Worm (Caenorhabditis elegans) whole organism, L1 larva: Measurements from ENCODE around the gene R03D7.15.

Experiments
- ceh-82 ChIP-seq, 3 experiments: fragments of 150-350 bp in 1 of 3; sonication (generic microtip) in 2 of 3; optimal IDR thresholded peaks; 2 replicates each; lab custom pipeline; 2014 to 2017; ENCODE audit warnings: missing biosample characterization in 3 of 3, missing genetic modification characterization in 3 of 3
- egl-13 ChIP-seq: sonication (generic microtip); optimal IDR thresholded peaks from 2 replicates; lab custom pipeline; 2016; ENCODE audit warnings: missing genotype, missing genetic modification reagents, missing genetic modification characterization, missing compliant biosample characterization
- egl-27 ChIP-seq, 2 experiments: fragments of 150-350 bp in 1 of 2; sonication (generic microtip); optimal IDR thresholded peaks; 3 replicates each; lab custom pipeline; 2017 to 2018; ENCODE audit warnings: missing biosample characterization in 2 of 2, missing genetic modification characterization in 2 of 2, missing genetic modification reagents in 2 of 2
- fos-1 ChIP-seq: fragments of 150-350 bp; optimal IDR thresholded peaks from 2 replicates; lab custom pipeline; 2014; ENCODE audit warnings: missing biosample characterization, missing genetic modification characterization
- grh-1 ChIP-seq: fragments of 200-800 bp; sonication (Bioruptor generic); IDR thresholded peaks from 2 replicates; pipeline ENCODE4 v1.3.6; 2022; ENCODE audit warnings: missing genetic modification reagents, missing genetic modification characterization, missing compliant biosample characterization
- lin-39 ChIP-seq: fragments of 150-350 bp; optimal IDR thresholded peaks from 2 replicates; lab custom pipeline; 2014; ENCODE audit warnings: missing biosample characterization, missing genetic modification reagents, missing genetic modification characterization
- mdl-1 ChIP-seq, 2 experiments: fragments of 150-350 bp; optimal IDR thresholded peaks; 2 replicates each; lab custom pipeline; 2014 to 2017; ENCODE audit warnings: missing biosample characterization in 2 of 2, missing genetic modification characterization in 2 of 2, inconsistent platforms in 1 of 2
- nhr-20 ChIP-seq: sonication (generic microtip); optimal IDR thresholded peaks from 2 replicates; lab custom pipeline; 2016; ENCODE audit warnings: mild to moderate bottlenecking, missing genetic modification characterization, missing compliant biosample characterization
- pag-3 ChIP-seq: sonication (generic microtip); optimal IDR thresholded peaks from 2 replicates; lab custom pipeline; 2017; ENCODE audit warnings: missing genetic modification characterization, mild to moderate bottlenecking, missing compliant biosample characterization, antibody characterized with exemption, borderline replicate concordance; ENCODE audit not compliant: insufficient read depth
- pqm-1 ChIP-seq: sonication (generic microtip); optimal IDR thresholded peaks from 3 replicates; lab custom pipeline; 2017; ENCODE audit warnings: missing biosample characterization, missing genetic modification characterization
- snpc-4 ChIP-seq: fragments of 150-350 bp; optimal IDR thresholded peaks from 2 replicates; lab custom pipeline; 2014; ENCODE audit warnings: missing biosample characterization, missing genetic modification characterization
- vab-15 ChIP-seq: sonication (generic microtip); optimal IDR thresholded peaks from 2 replicates; lab custom pipeline; 2017; ENCODE audit warnings: missing genotype, mild to moderate bottlenecking, missing genetic modification characterization, missing compliant biosample characterization
- ztf-11 ChIP-seq, 2 experiments: sonication (generic microtip); optimal IDR thresholded peaks; 2 replicates each; lab custom pipeline; 2016 to 2017; ENCODE audit warnings: missing genetic modification characterization in 2 of 2, missing biosample characterization in 1 of 2, missing compliant biosample characterization in 1 of 2

DNA sequence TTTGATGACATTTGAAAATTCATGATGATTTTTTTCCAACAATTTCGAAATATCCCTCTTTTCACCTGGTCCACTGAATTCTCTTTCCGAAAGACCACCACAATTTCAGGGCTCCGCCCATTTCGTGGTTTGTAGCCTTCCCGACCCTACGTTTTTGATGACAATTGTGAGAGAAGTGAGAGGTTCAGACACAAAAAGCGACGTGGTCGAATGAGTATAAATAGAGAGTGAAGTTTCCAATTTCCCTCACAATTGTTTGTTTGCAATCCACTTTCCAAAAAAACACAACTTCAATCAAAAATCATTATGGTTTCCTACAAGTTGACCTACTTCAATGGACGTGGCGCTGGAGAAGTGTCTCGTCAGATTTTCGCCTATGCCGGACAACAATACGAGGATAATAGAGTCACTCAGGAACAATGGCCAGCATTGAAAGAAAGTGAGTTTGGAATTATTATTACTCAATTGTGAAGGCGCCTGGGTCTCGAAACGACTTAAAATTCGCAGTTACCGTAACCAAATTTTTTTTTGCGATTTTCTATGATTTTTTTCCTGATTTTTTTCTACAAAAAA, 8.2 kb downstream of the R03D7.15 start, which contains the start of gene gst-5:
- TF ChIP-seq snpc-4 (tag; lab: Kevin White, UChicago) (no peak), grh-1 (no peak), egl-13 (tag; lab: Kevin White, UChicago) (no peak), pqm-1 (tag; lab: Kevin White, UChicago) (no peak), egl-27 (tag; optimal IDR thresholded peaks at IDR 0.05; lab: Kevin White, UChicago) (peak in 1 of 2 experiments; percentile 13), mdl-1 (tag; optimal IDR thresholded peaks at IDR 0.05; lab: Kevin White, UChicago) (peak in 1 of 2 experiments; percentile 9), pag-3 (tag; lab: Kevin White, UChicago) (no peak), ztf-11 (tag; optimal IDR thresholded peaks at IDR 0.05; lab: Kevin White, UChicago) (no peak), fos-1 (tag; lab: Kevin White, UChicago) (no peak), lin-39 (tag; lab: Kevin White, UChicago) (no peak), vab-15 (tag; lab: Kevin White, UChicago) (no peak), nhr-20 (peak; percentile 68), ceh-82 (tag; optimal IDR thresholded peaks at IDR 0.05; lab: Kevin White, UChicago) (peak; percentile 10 to 50 (median 29))
